Worm (Caenorhabditis elegans) whole organism, midembryonic: ENCODE data around the gene sel-8.

ENCODE experiments used
- T22C8.4 ChIP-seq: fragments of 200-800 bp; sonication (Bioruptor generic); IDR thresholded peaks from 2 replicates; pipeline ENCODE4 v1.3.6; 2022; ENCODE audit warnings: missing genetic modification characterization, missing compliant biosample characterization
- cog-1 ChIP-seq: sonication (generic microtip); optimal IDR thresholded peaks from 2 replicates; lab custom pipeline; 2016; ENCODE audit warnings: missing genetic modification characterization, missing compliant biosample characterization
- flt-1 ChIP-seq: fragments of 200-800 bp; sonication (Bioruptor generic); IDR thresholded peaks from 2 replicates; pipeline ENCODE4 v1.3.6; 2022; ENCODE audit warnings: missing genetic modification characterization, missing compliant biosample characterization
- klf-2 ChIP-seq: fragments of 200-800 bp; sonication (Bioruptor generic); conservative IDR thresholded peaks from 2 replicates; pipeline ENCODE4 v1.3.6; 2022; ENCODE audit warnings: missing genetic modification reagents, missing genetic modification characterization, missing compliant biosample characterization
- med-1 ChIP-seq: sonication (generic microtip); optimal IDR thresholded peaks from 2 replicates; lab custom pipeline; 2017; ENCODE audit warnings: missing genetic modification characterization, mild to moderate bottlenecking, missing compliant biosample characterization, antibody characterized with exemption, missing genetic modification reagents; ENCODE audit not compliant: insufficient read depth
- ref-1 ChIP-seq: fragments of 200-800 bp; sonication (Bioruptor generic); conservative IDR thresholded peaks from 2 replicates; pipeline ENCODE4 v1.3.6; 2022; ENCODE audit warnings: missing genetic modification reagents, missing genetic modification characterization, missing compliant biosample characterization
- tab-1 ChIP-seq: fragments of 200-800 bp; sonication (Bioruptor generic); IDR thresholded peaks from 2 replicates; pipeline ENCODE4 v1.3.6; 2022; ENCODE audit warnings: missing genetic modification characterization, missing compliant biosample characterization
- ztf-23 ChIP-seq: fragments of 200-800 bp; sonication (Bioruptor generic); IDR thresholded peaks from 2 replicates; pipeline ENCODE4 v1.3.6; 2022; ENCODE audit warnings: missing genetic modification reagents, missing genetic modification characterization, missing compliant biosample characterization
- ztf-29 ChIP-seq: fragments of 200-800 bp; sonication (Bioruptor generic); IDR thresholded peaks from 2 replicates; pipeline ENCODE4 v1.3.6; 2022; ENCODE audit warnings: missing genetic modification reagents, missing genetic modification characterization, missing compliant biosample characterization

Gene sel-8

ce11 chrIII:3627042-3627441 is at the start of gene sel-8:
Gene sel-8 (minus strand): TSS chrIII:3627142.
- TF ChIP-seq ztf-29 (GFP tag; lab: Robert Waterston, UW) (no peak), flt-1 (no peak), T22C8.4 (GFP tag; lab: Robert Waterston, UW) (no peak), med-1 (GFP tag; lab: Kevin White, UChicago) (no peak), klf-2 (GFP tag; lab: Robert Waterston, UW) (no peak), cog-1 (tag; lab: Kevin White, UChicago) (no peak), ztf-23 (GFP tag; lab: Robert Waterston, UW) (no peak), tab-1 (GFP tag; lab: Robert Waterston, UW) (no peak), ref-1 (GFP tag; lab: Robert Waterston, UW) (no peak)

- TF ChIP-seq flt-1 (no peak), tab-1 (GFP tag; lab: Robert Waterston, UW) (no peak), med-1 (GFP tag; lab: Kevin White, UChicago) (no peak), ztf-23 (GFP tag; lab: Robert Waterston, UW) (no peak), T22C8.4 (GFP tag; lab: Robert Waterston, UW) (no peak), klf-2 (GFP tag; lab: Robert Waterston, UW) (no peak), cog-1 (tag; lab: Kevin White, UChicago) (no peak), ztf-29 (GFP tag; lab: Robert Waterston, UW) (no peak), ref-1 (GFP tag; lab: Robert Waterston, UW) (no peak)
Measured at ce11 chrIII:3675480-3675879, 48.5 kb upstream of the sel-8 start.

ce11 chrIII:3674149-3674548 is 47.2 kb upstream of the sel-8 start:
- TF ChIP-seq flt-1 (no peak), klf-2 (GFP tag; lab: Robert Waterston, UW) (no peak), med-1 (GFP tag; lab: Kevin White, UChicago) (no peak), ztf-29 (GFP tag; lab: Robert Waterston, UW) (no peak), tab-1 (GFP tag; lab: Robert Waterston, UW) (no peak), T22C8.4 (GFP tag; lab: Robert Waterston, UW) (no peak), cog-1 (tag; lab: Kevin White, UChicago) (no peak), ztf-23 (GFP tag; lab: Robert Waterston, UW) (no peak), ref-1 (GFP tag; lab: Robert Waterston, UW) (no peak)

- no peak for TF ChIP-seq med-1 (GFP tag; lab: Kevin White, UChicago)
- no peak for TF ChIP-seq T22C8.4 (GFP tag; lab: Robert Waterston, UW)
- TF ChIP-seq ztf-29 (GFP tag; lab: Robert Waterston, UW) = no peak
- no peak for TF ChIP-seq ref-1 (GFP tag; lab: Robert Waterston, UW)
- no peak for TF ChIP-seq tab-1 (GFP tag; lab: Robert Waterston, UW)
- TF ChIP-seq flt-1 = no peak
- no peak for TF ChIP-seq cog-1 (tag; lab: Kevin White, UChicago)
- TF ChIP-seq klf-2 (GFP tag; lab: Robert Waterston, UW) = no peak
- no peak for TF ChIP-seq ztf-23 (GFP tag; lab: Robert Waterston, UW)
Measured at ce11 chrIII:3672839-3673238, 45.9 kb upstream of the sel-8 start.

ce11 chrIII:3670984-3671383 is 44.0 kb upstream of the sel-8 start:
- TF ChIP-seq flt-1 = no peak
- TF ChIP-seq ref-1 (GFP tag; lab: Robert Waterston, UW) = no peak
- no peak for TF ChIP-seq ztf-23 (GFP tag; lab: Robert Waterston, UW)
- no peak for TF ChIP-seq T22C8.4 (GFP tag; lab: Robert Waterston, UW)
- TF ChIP-seq ztf-29 (GFP tag; lab: Robert Waterston, UW) = no peak
- TF ChIP-seq cog-1 (tag; lab: Kevin White, UChicago) = no peak
- TF ChIP-seq klf-2 (GFP tag; lab: Robert Waterston, UW) = no peak
- TF ChIP-seq med-1 (GFP tag; lab: Kevin White, UChicago) = no peak
- TF ChIP-seq tab-1 (GFP tag; lab: Robert Waterston, UW) = no peak

- TF ChIP-seq klf-2 (GFP tag; lab: Robert Waterston, UW) (no peak), ztf-29 (GFP tag; lab: Robert Waterston, UW) (no peak), ztf-23 (GFP tag; lab: Robert Waterston, UW) (no peak), cog-1 (tag; lab: Kevin White, UChicago) (no peak), T22C8.4 (GFP tag; lab: Robert Waterston, UW) (no peak), flt-1 (no peak), tab-1 (GFP tag; lab: Robert Waterston, UW) (no peak), ref-1 (GFP tag; lab: Robert Waterston, UW) (no peak), med-1 (GFP tag; lab: Kevin White, UChicago) (no peak)
Measured at ce11 chrIII:3670336-3670735, 43.4 kb upstream of the sel-8 start, which contains the start of gene C46F11.6. Gene C46F11.6 (minus strand): TSS chrIII:3670436.

ce11 chrIII:3664224-3664623 is 37.3 kb upstream of the sel-8 start, which contains the start of gene C46F11.4:
Gene C46F11.4 (minus strand): TSS chrIII:3664304.
- TF ChIP-seq T22C8.4 (GFP tag; lab: Robert Waterston, UW) = peak; percentile 84
- peak; percentile 65; the same call in 1 of the 2 replicates for TF ChIP-seq ref-1 (GFP tag; lab: Robert Waterston, UW)
- peak; percentile 93 for TF ChIP-seq flt-1
- TF ChIP-seq klf-2 (GFP tag; lab: Robert Waterston, UW) = peak; percentile 89
- peak; percentile 79 for TF ChIP-seq cog-1 (tag; lab: Kevin White, UChicago)
- TF ChIP-seq ztf-29 (GFP tag; lab: Robert Waterston, UW) = peak; percentile 86
- TF ChIP-seq tab-1 (GFP tag; lab: Robert Waterston, UW) = peak; percentile 94
- peak; percentile 97 for TF ChIP-seq med-1 (GFP tag; lab: Kevin White, UChicago)
- TF ChIP-seq ztf-23 (GFP tag; lab: Robert Waterston, UW) = peak; percentile 94

- TF ChIP-seq ztf-29 (GFP tag; lab: Robert Waterston, UW) (no peak), flt-1 (no peak), ref-1 (GFP tag; lab: Robert Waterston, UW) (no peak), tab-1 (GFP tag; lab: Robert Waterston, UW) (no peak), cog-1 (tag; lab: Kevin White, UChicago) (no peak), T22C8.4 (GFP tag; lab: Robert Waterston, UW) (no peak), med-1 (GFP tag; lab: Kevin White, UChicago) (no peak), ztf-23 (GFP tag; lab: Robert Waterston, UW) (no peak), klf-2 (GFP tag; lab: Robert Waterston, UW) (no peak)
Measured at ce11 chrIII:3657479-3657878, 30.5 kb upstream of the sel-8 start, which contains the start of gene C46F11.5. Gene C46F11.5 (minus strand): TSS chrIII:3657606.
